Worm (Caenorhabditis elegans) whole organism, midembryonic: ENCODE data around the gene fdgt-1.
A peak's percentile ranks its signal among the peaks of the same experiment; 100 is the strongest.

Experiments
- T22C8.4 ChIP-seq: fragments of 200-800 bp; sonication (Bioruptor generic); IDR thresholded peaks from 2 replicates; pipeline ENCODE4 v1.3.6; 2022; ENCODE audit warnings: missing genetic modification characterization, missing compliant biosample characterization
- cog-1 ChIP-seq: sonication (generic microtip); optimal IDR thresholded peaks from 2 replicates; lab custom pipeline; 2016; ENCODE audit warnings: missing genetic modification characterization, missing compliant biosample characterization
- flt-1 ChIP-seq: fragments of 200-800 bp; sonication (Bioruptor generic); IDR thresholded peaks from 2 replicates; pipeline ENCODE4 v1.3.6; 2022; ENCODE audit warnings: missing genetic modification characterization, missing compliant biosample characterization
- klf-2 ChIP-seq: fragments of 200-800 bp; sonication (Bioruptor generic); conservative IDR thresholded peaks from 2 replicates; pipeline ENCODE4 v1.3.6; 2022; ENCODE audit warnings: missing genetic modification reagents, missing genetic modification characterization, missing compliant biosample characterization
- med-1 ChIP-seq: sonication (generic microtip); optimal IDR thresholded peaks from 2 replicates; lab custom pipeline; 2017; ENCODE audit warnings: missing genetic modification characterization, mild to moderate bottlenecking, missing compliant biosample characterization, antibody characterized with exemption, missing genetic modification reagents; ENCODE audit not compliant: insufficient read depth
- ref-1 ChIP-seq: fragments of 200-800 bp; sonication (Bioruptor generic); conservative IDR thresholded peaks from 2 replicates; pipeline ENCODE4 v1.3.6; 2022; ENCODE audit warnings: missing genetic modification reagents, missing genetic modification characterization, missing compliant biosample characterization
- tab-1 ChIP-seq: fragments of 200-800 bp; sonication (Bioruptor generic); IDR thresholded peaks from 2 replicates; pipeline ENCODE4 v1.3.6; 2022; ENCODE audit warnings: missing genetic modification characterization, missing compliant biosample characterization
- ztf-23 ChIP-seq: fragments of 200-800 bp; sonication (Bioruptor generic); IDR thresholded peaks from 2 replicates; pipeline ENCODE4 v1.3.6; 2022; ENCODE audit warnings: missing genetic modification reagents, missing genetic modification characterization, missing compliant biosample characterization
- ztf-29 ChIP-seq: fragments of 200-800 bp; sonication (Bioruptor generic); IDR thresholded peaks from 2 replicates; pipeline ENCODE4 v1.3.6; 2022; ENCODE audit warnings: missing genetic modification reagents, missing genetic modification characterization, missing compliant biosample characterization

fdgt-1 gene

DNA sequence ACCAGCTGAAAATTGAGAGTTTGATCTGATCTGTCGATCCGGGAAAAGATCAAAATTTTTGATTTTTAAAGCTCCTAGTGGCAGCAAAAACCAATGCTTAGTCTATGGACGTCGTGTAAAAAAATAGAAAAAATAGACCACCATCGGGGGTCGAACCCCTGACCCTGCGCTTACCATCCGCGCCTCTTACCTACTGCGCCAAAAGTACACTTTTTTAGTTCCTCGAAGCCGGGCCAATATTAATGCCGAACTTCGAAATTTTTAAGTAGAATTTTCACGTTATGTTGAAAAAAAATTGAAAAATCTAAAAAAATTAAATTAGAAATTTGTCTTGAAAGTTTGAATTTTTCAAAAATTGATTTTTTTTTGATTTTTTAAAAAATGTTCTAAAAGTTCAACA, 26.4 kb upstream of the fdgt-1 start:
- TF ChIP-seq T22C8.4 (GFP tag; lab: Robert Waterston, UW) (no peak), ztf-23 (GFP tag; lab: Robert Waterston, UW) (no peak), tab-1 (GFP tag; lab: Robert Waterston, UW) (no peak), flt-1 (GFP tag; lab: Robert Waterston, UW) (no peak), cog-1 (tag; lab: Kevin White, UChicago) (no peak), klf-2 (GFP tag; lab: Robert Waterston, UW) (no peak), ref-1 (no peak), med-1 (no peak), ztf-29 (GFP tag; lab: Robert Waterston, UW) (no peak)

DNA sequence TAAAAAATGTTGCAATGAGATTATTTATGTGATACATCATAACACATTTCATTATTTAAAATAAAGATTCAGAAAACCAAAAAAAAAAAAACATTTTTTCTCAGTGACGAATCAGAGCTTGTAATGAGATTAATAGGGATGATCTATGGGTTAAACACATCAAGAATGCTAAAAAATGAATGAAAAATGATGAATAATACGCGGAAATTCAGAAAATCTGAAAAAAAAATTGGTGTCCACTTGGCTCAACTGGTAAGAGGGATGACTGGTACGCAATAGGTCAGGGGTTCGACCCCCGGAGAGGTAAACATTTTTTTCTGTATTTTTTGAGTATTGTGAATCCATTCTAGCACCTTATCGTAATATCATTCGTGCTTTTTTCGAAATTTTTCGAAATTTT, 25.8 kb upstream of the fdgt-1 start:
- no peak for TF ChIP-seq T22C8.4 (GFP tag; lab: Robert Waterston, UW)
- TF ChIP-seq ztf-23 (GFP tag; lab: Robert Waterston, UW), result no peak
- TF ChIP-seq med-1, result no peak
- TF ChIP-seq tab-1 (GFP tag; lab: Robert Waterston, UW), result no peak
- TF ChIP-seq flt-1 (GFP tag; lab: Robert Waterston, UW), result no peak
- TF ChIP-seq ref-1, result no peak
- no peak for TF ChIP-seq klf-2 (GFP tag; lab: Robert Waterston, UW)
- no peak for TF ChIP-seq ztf-29 (GFP tag; lab: Robert Waterston, UW)

DNA sequence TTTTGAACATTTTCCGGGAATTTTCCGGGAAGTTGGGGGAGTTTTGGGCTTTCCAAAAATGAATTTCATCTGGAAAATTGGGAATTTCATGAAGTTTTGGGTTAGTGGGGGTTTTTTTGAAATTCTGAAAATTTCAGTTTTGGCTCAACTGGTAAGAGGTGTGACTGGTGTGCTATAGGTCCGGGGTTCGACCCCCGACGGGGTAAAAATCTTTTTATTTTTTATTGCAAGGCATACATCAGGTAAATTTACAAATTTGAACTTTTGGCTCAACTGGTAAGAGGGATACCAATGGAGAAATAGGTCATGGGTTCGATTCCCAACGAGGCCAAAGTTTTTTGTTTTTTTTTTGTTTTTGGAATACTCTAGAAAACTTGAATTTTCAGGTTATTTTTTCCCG, 22.7 kb upstream of the fdgt-1 start:
- TF ChIP-seq tab-1 (GFP tag; lab: Robert Waterston, UW) (no peak), ztf-29 (GFP tag; lab: Robert Waterston, UW) (no peak), klf-2 (GFP tag; lab: Robert Waterston, UW) (no peak), cog-1 (tag; lab: Kevin White, UChicago) (no peak), T22C8.4 (GFP tag; lab: Robert Waterston, UW) (no peak), ztf-23 (GFP tag; lab: Robert Waterston, UW) (no peak), med-1 (no peak), flt-1 (GFP tag; lab: Robert Waterston, UW) (no peak), ref-1 (no peak)

- no peak for TF ChIP-seq ztf-23 (GFP tag; lab: Robert Waterston, UW)
- no peak for TF ChIP-seq ztf-29 (GFP tag; lab: Robert Waterston, UW)
- no peak for TF ChIP-seq ref-1
- no peak for TF ChIP-seq cog-1 (tag; lab: Kevin White, UChicago)
- no peak for TF ChIP-seq T22C8.4 (GFP tag; lab: Robert Waterston, UW)
- no peak for TF ChIP-seq flt-1 (GFP tag; lab: Robert Waterston, UW)
- TF ChIP-seq med-1, result no peak
- TF ChIP-seq tab-1 (GFP tag; lab: Robert Waterston, UW), result no peak
- no peak for TF ChIP-seq klf-2 (GFP tag; lab: Robert Waterston, UW)
Measured at ce11 chrII:1482419-1482818, 21.9 kb upstream of the fdgt-1 start.

- no peak for TF ChIP-seq tab-1 (GFP tag; lab: Robert Waterston, UW)
- TF ChIP-seq T22C8.4 (GFP tag; lab: Robert Waterston, UW), result no peak
- TF ChIP-seq cog-1 (tag; lab: Kevin White, UChicago), result no peak
- no peak for TF ChIP-seq ztf-23 (GFP tag; lab: Robert Waterston, UW)
- no peak for TF ChIP-seq ref-1
- no peak for TF ChIP-seq ztf-29 (GFP tag; lab: Robert Waterston, UW)
- no peak for TF ChIP-seq med-1
- TF ChIP-seq klf-2 (GFP tag; lab: Robert Waterston, UW), result no peak
- TF ChIP-seq flt-1 (GFP tag; lab: Robert Waterston, UW), result no peak
Measured at ce11 chrII:1490813-1491212, 13.6 kb upstream of the fdgt-1 start.

DNA sequence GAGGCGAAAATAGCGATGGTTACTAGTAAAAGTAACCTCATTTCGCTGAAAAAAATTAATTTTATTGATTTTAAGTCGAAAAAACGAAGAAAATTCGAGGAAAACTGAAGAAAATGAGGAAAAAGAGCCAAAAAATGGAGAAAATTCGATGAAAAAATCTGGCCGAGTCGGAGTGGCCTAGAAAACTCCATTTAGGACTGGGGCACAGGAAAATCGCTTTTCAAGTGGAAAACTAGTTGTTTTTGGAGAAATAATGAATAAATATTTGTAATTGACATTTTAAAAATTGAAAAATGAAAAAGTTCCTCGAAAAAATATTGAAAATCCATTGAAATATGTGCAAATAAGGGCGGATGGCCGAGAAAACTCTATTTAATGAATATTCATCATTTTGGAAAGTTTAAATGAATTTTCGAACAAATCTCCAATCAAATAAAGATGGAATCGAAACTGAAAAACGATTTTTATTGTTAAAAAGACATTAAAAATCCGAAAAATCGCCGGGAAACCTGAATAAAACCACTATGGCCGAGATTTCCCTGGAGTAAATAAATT, 4.0 kb upstream of the fdgt-1 start, which contains the start of gene emc-1:
Gene emc-1, minus strand, starts transcription at position 45 of the 555 bp plus-strand sequence.
- no peak for TF ChIP-seq T22C8.4 (GFP tag; lab: Robert Waterston, UW)
- TF ChIP-seq ztf-23 (GFP tag; lab: Robert Waterston, UW), result peak; percentile 19; the same call in 1 of the 2 replicates
- no peak for TF ChIP-seq ref-1

- TF ChIP-seq med-1, result no peak
- TF ChIP-seq cog-1 (tag; lab: Kevin White, UChicago), result no peak
- TF ChIP-seq ref-1, result no peak
- TF ChIP-seq ztf-29 (GFP tag; lab: Robert Waterston, UW), result no peak
- TF ChIP-seq klf-2 (GFP tag; lab: Robert Waterston, UW), result no peak
- TF ChIP-seq ztf-23 (GFP tag; lab: Robert Waterston, UW), result no peak
- TF ChIP-seq flt-1 (GFP tag; lab: Robert Waterston, UW), result no peak
- TF ChIP-seq tab-1 (GFP tag; lab: Robert Waterston, UW), result no peak
- no peak for TF ChIP-seq T22C8.4 (GFP tag; lab: Robert Waterston, UW)
Measured at ce11 chrII:1500959-1501358, 3.4 kb upstream of the fdgt-1 start.

- TF ChIP-seq ref-1, result no peak
- peak; percentile 28; the same call in 1 of the 2 replicates for TF ChIP-seq tab-1 (GFP tag; lab: Robert Waterston, UW)
- 0 out of 2 replicates have a peak, but pooled peaks have one; percentile 20 for TF ChIP-seq flt-1 (GFP tag; lab: Robert Waterston, UW)
Measured at ce11 chrII:1501614-1502355, 2.6 kb upstream of the fdgt-1 start.

DNA sequence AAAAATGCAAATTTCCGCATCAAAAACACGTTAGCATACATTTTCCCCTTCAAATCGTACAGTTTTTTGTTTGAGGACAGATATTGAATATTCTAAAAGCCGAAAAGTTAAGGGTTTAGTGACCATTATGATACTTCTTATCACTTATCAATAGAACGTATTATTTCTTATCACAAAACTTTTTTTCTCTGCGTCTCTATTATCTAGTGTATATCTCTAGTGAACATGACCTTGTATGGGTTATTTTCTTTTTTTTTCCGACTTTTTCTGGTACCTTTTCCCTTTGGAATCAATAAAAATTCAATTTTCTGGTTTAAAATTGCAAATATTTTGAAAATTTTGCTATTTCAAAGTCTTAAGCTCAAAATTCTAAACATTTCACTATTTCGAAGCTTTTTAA, 703 bp upstream of the fdgt-1 start:
- TF ChIP-seq med-1 (no peak), T22C8.4 (GFP tag; lab: Robert Waterston, UW) (no peak), klf-2 (GFP tag; lab: Robert Waterston, UW) (no peak), cog-1 (tag; lab: Kevin White, UChicago) (no peak), flt-1 (GFP tag; lab: Robert Waterston, UW) (no peak), ztf-23 (GFP tag; lab: Robert Waterston, UW) (no peak), ztf-29 (GFP tag; lab: Robert Waterston, UW) (no peak), tab-1 (GFP tag; lab: Robert Waterston, UW) (no peak), ref-1 (no peak)
